Fruit fly (Drosophila melanogaster) whole organism, pupa: ENCODE data around the gene Ubc2.

Experiments used
- CG10348 ChIP-seq: fragments of 200-800 bp; sonication (Bioruptor generic); IDR thresholded peaks from 2 replicates; pipeline ENCODE4 v1.3.6; 2022; ENCODE audit warnings: missing biosample characterization, missing genetic modification characterization
- CG12605 ChIP-seq: fragments of 200-800 bp; sonication (Bioruptor generic); IDR thresholded peaks from 2 replicates; pipeline ENCODE4 v1.3.6; 2022; ENCODE audit warnings: missing biosample characterization, missing genetic modification characterization
- CG13204 ChIP-seq: fragments of 200-800 bp; sonication (Bioruptor generic); optimal IDR thresholded peaks from 2 replicates; lab custom pipeline; 2018; ENCODE audit warnings: missing biosample characterization, mild to moderate bottlenecking, missing genetic modification characterization, moderate library complexity
- CG14655 ChIP-seq: fragments of 200-800 bp; sonication (Bioruptor generic); optimal IDR thresholded peaks from 3 replicates; lab custom pipeline; 2017; ENCODE audit warnings: mild to moderate bottlenecking, missing biosample characterization, missing genetic modification reagents, missing genetic modification characterization
- CG15710 ChIP-seq: fragments of 200-800 bp; sonication (Bioruptor generic); optimal IDR thresholded peaks from 2 replicates; lab custom pipeline; 2018; ENCODE audit warnings: missing biosample characterization, mild to moderate bottlenecking, missing genetic modification characterization, moderate library complexity
- CG17806 ChIP-seq: fragments of 200-800 bp; sonication (Bioruptor generic); optimal IDR thresholded peaks from 2 replicates; lab custom pipeline; 2018; ENCODE audit warnings: missing biosample characterization, mild to moderate bottlenecking, missing genetic modification characterization, moderate library complexity
- CG32121 ChIP-seq: fragments of 200-800 bp; sonication (Bioruptor generic); IDR thresholded peaks from 2 replicates; pipeline ENCODE4 v1.3.6; 2022; ENCODE audit warnings: missing biosample characterization, missing genetic modification characterization
- CG34367 ChIP-seq: fragments of 200-800 bp; sonication (Bioruptor generic); optimal IDR thresholded peaks from 2 replicates; lab custom pipeline; 2018; ENCODE audit warnings: missing biosample characterization, mild to moderate bottlenecking, missing genetic modification characterization
- CG4496 ChIP-seq: fragments of 200-800 bp; sonication (Bioruptor generic); IDR thresholded peaks from 3 replicates; pipeline ENCODE4 v1.3.6; 2022; ENCODE audit warnings: missing biosample characterization, missing genetic modification characterization
- CG8159 ChIP-seq: fragments of 200-800 bp; sonication (Bioruptor generic); optimal IDR thresholded peaks from 3 replicates; lab custom pipeline; 2018; ENCODE audit warnings: missing biosample characterization, mild to moderate bottlenecking, missing genetic modification characterization, moderate library complexity
- CG8301 ChIP-seq: fragments of 200-800 bp; sonication (Bioruptor generic); optimal IDR thresholded peaks from 2 replicates; lab custom pipeline; 2018; ENCODE audit warnings: missing biosample characterization, mild to moderate bottlenecking, missing genetic modification characterization
- CG9948 ChIP-seq: fragments of 200-800 bp; sonication (Bioruptor generic); optimal IDR thresholded peaks from 2 replicates; lab custom pipeline; 2018; ENCODE audit warnings: missing biosample characterization, mild to moderate bottlenecking, missing genetic modification characterization, moderate library complexity
- D1 ChIP-seq: fragments of 200-800 bp; sonication (Bioruptor generic); optimal IDR thresholded peaks from 2 replicates; lab custom pipeline; 2018; ENCODE audit warnings: missing biosample characterization, mild to moderate bottlenecking, missing genetic modification characterization, moderate library complexity
- EcR ChIP-seq: fragments of 200-800 bp; sonication (Bioruptor generic); optimal IDR thresholded peaks from 3 replicates; lab custom pipeline; 2019; ENCODE audit warnings: missing biosample characterization, missing genetic modification characterization, mild to moderate bottlenecking, moderate library complexity, missing genetic modification reagents
- Ets98B ChIP-seq: fragments of 200-800 bp; sonication (Bioruptor generic); IDR thresholded peaks from 2 replicates; pipeline ENCODE4 v1.3.6; 2022; ENCODE audit warnings: missing biosample characterization, missing genetic modification characterization
- Pif1A ChIP-seq: fragments of 200-800 bp; sonication (Bioruptor generic); optimal IDR thresholded peaks from 3 replicates; lab custom pipeline; 2016; ENCODE audit warnings: missing biosample characterization, missing genetic modification characterization
- Pif1B ChIP-seq: fragments of 200-800 bp; sonication (Bioruptor generic); optimal IDR thresholded peaks from 3 replicates; lab custom pipeline; 2016; ENCODE audit warnings: missing biosample characterization, missing genetic modification characterization
- Snoo ChIP-seq: fragments of 200-800 bp; sonication (Bioruptor generic); optimal IDR thresholded peaks from 3 replicates; lab custom pipeline; 2017; ENCODE audit warnings: missing biosample characterization, mild to moderate bottlenecking, missing genetic modification characterization, inconsistent platforms
- fd96Ca ChIP-seq: fragments of 200-800 bp; sonication (Bioruptor generic); IDR thresholded peaks from 3 replicates; pipeline ENCODE4 v1.3.6; 2022; ENCODE audit warnings: missing biosample characterization, missing genetic modification characterization
- gl ChIP-seq: fragments of 200-800 bp; sonication (Bioruptor generic); optimal IDR thresholded peaks from 2 replicates; lab custom pipeline; 2018; ENCODE audit warnings: missing biosample characterization, mild to moderate bottlenecking, missing genetic modification characterization
- rn ChIP-seq: fragments of 200-800 bp; sonication (Bioruptor generic); IDR thresholded peaks from 2 replicates; pipeline ENCODE4 v1.3.6; 2022; ENCODE audit warnings: missing biosample characterization, missing genetic modification characterization

Gene Ubc2

dm6 chr2L:10767597-10768188 is at the start of gene Ubc2:
TSS of gene Ubc2 (minus strand) at chr2L:10768006.
- TF ChIP-seq CG8301, result no peak
- peak; percentile 49; the same call in 2 of the 3 replicates for TF ChIP-seq CG4496 (GFP tag; lab: Robert Waterston, UW)

- TF ChIP-seq Ets98B, result no peak
- TF ChIP-seq CG32121, result no peak
- TF ChIP-seq Snoo (tag; lab: Kevin White, UChicago), result no peak
- TF ChIP-seq Pif1A (GFP tag; lab: Kevin White, UChicago), result no peak
- no peak for TF ChIP-seq rn (GFP tag; lab: Robert Waterston, UW)
- TF ChIP-seq CG17806, result no peak
- no peak for TF ChIP-seq CG13204 (GFP tag; lab: Kevin White, UChicago)
- no peak for TF ChIP-seq CG15710 (tag; lab: Kevin White, UChicago)
- TF ChIP-seq CG4496 (GFP tag; lab: Robert Waterston, UW), result no peak
- TF ChIP-seq CG34367 (tag; lab: Kevin White, UChicago), result no peak
- TF ChIP-seq EcR, result no peak
- TF ChIP-seq CG8301, result no peak
- TF ChIP-seq CG8159 (tag; lab: Kevin White, UChicago), result no peak
- no peak for TF ChIP-seq CG14655 (GFP tag; lab: Kevin White, UChicago)
- TF ChIP-seq gl, result no peak
These were observed 34.4 kb upstream of the Ubc2 start for dm6 chr2L:10801951-10802780.

dm6 chr2L:10800877-10801719 is 33.3 kb upstream of the Ubc2 start, which contains the start of gene CG31869:
TSS of gene CG31869 (minus strand) at chr2L:10801109.
- peak; percentile 6 for TF ChIP-seq CG8159 (tag; lab: Kevin White, UChicago)
- peak; percentile 63; the same call in 1 of the 3 replicates for TF ChIP-seq fd96Ca (GFP tag; lab: Robert Waterston, UW)
- peak; percentile 19 for TF ChIP-seq Pif1B (GFP tag; lab: Kevin White, UChicago)
- TF ChIP-seq CG12605 (GFP tag; lab: Robert Waterston, UW), result no peak
- no peak for TF ChIP-seq Snoo (tag; lab: Kevin White, UChicago)
- TF ChIP-seq Pif1A (GFP tag; lab: Kevin White, UChicago), result peak; percentile 30
- no peak for TF ChIP-seq CG10348 (GFP tag; lab: Robert Waterston, UW)
- peak; percentile 4 for TF ChIP-seq gl
- TF ChIP-seq CG14655 (GFP tag; lab: Kevin White, UChicago), result peak; percentile 11
- TF ChIP-seq Ets98B, result peak; percentile 43; the same call in 1 of the 2 replicates
- peak; percentile 63; the same call in 2 of the 3 replicates for TF ChIP-seq CG4496 (GFP tag; lab: Robert Waterston, UW)
- TF ChIP-seq CG8301, result no peak
- TF ChIP-seq rn (GFP tag; lab: Robert Waterston, UW), result 0 out of 2 replicates have a peak, but pooled peaks have one; percentile 14
- no peak for TF ChIP-seq EcR
- peak; percentile 7 for TF ChIP-seq CG17806
- no peak for TF ChIP-seq D1 (tag; lab: Kevin White, UChicago)
- peak; percentile 52 for TF ChIP-seq CG32121
- peak; percentile 78 for TF ChIP-seq CG13204 (GFP tag; lab: Kevin White, UChicago)
- TF ChIP-seq CG15710 (tag; lab: Kevin White, UChicago), result no peak
- TF ChIP-seq CG34367 (tag; lab: Kevin White, UChicago), result peak; percentile 10
- TF ChIP-seq CG9948 (tag; lab: Kevin White, UChicago), result peak; percentile 7

dm6 chr2L:10795731-10796130 is 27.9 kb upstream of the Ubc2 start:
- no peak for TF ChIP-seq CG15710 (tag; lab: Kevin White, UChicago)
- no peak for TF ChIP-seq CG10348 (GFP tag; lab: Robert Waterston, UW)
- TF ChIP-seq gl, result no peak
- TF ChIP-seq CG9948 (tag; lab: Kevin White, UChicago), result no peak
- no peak for TF ChIP-seq CG14655 (GFP tag; lab: Kevin White, UChicago)

dm6 chr2L:10794032-10794431 is 26.2 kb upstream of the Ubc2 start:
- TF ChIP-seq CG10348 (GFP tag; lab: Robert Waterston, UW), result no peak
- peak; percentile 9 for TF ChIP-seq Snoo (tag; lab: Kevin White, UChicago)
- peak; percentile 46 for TF ChIP-seq EcR
- TF ChIP-seq CG15710 (tag; lab: Kevin White, UChicago), result peak; percentile 36
- TF ChIP-seq CG8159 (tag; lab: Kevin White, UChicago), result peak; percentile 35
- TF ChIP-seq Pif1A (GFP tag; lab: Kevin White, UChicago), result peak; percentile 29
- TF ChIP-seq Pif1B (GFP tag; lab: Kevin White, UChicago), result peak; percentile 42
- TF ChIP-seq rn (GFP tag; lab: Robert Waterston, UW), result no peak
- peak; percentile 56 for TF ChIP-seq gl
